Worm (Caenorhabditis elegans): Measurements from ENCODE around the gene F46B6.6.

F46B6.6 gene

DNA sequence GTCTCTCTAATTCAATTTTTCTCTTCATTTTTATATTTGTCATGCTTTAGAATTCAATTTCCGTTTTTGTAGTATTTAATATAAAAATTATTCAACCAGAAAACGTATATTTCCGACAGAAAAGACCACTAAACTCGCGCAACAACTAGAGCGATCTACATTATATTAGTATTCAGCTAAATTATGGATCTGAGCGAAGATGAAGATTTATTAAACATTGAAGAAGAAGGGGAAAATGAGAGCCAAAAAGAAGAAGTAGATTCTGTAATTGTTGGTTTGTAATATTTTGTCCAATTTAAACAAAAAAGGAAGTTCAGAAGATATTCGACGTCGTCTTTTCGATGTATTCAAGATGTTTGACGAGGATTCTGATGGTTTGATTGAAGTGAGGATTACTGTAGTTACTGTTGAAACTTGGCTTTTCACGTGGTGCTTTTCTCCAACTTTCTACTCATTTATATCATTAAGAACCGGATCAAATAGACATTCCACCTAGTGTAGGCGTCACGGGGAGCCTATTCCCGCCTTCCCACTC is 52.7 kb downstream of the F46B6.6 start, which contains the start of gene cal-7 (continued):
- TF ChIP-seq F10B5.3 (tag; optimal IDR thresholded peaks at IDR 0.05): no peak
- no peak for TF ChIP-seq ceh-82 (tag; optimal IDR thresholded peaks at IDR 0.05)
- no peak for TF ChIP-seq fos-1 (tag; optimal IDR thresholded peaks at IDR 0.05)
- no peak for TF ChIP-seq vab-7 (GFP tag; IDR thresholded peaks at IDR 0.05)
- TF ChIP-seq ceh-32 (tag; optimal IDR thresholded peaks at IDR 0.05; ENCODE audit: poor library complexity): no peak
- no peak for TF ChIP-seq Y75B8A.6 (GFP tag; IDR thresholded peaks at IDR 0.05)
- TF ChIP-seq egl-43 (GFP tag; IDR thresholded peaks at IDR 0.05): no peak
- no peak for TF ChIP-seq rbr-2 (tag; optimal IDR thresholded peaks at IDR 0.05)
- TF ChIP-seq unc-39 (tag; optimal IDR thresholded peaks at IDR 0.05): no peak
- peak; percentile 0 for TF ChIP-seq aha-1 (tag)
- TF ChIP-seq lin-15B (tag; optimal IDR thresholded peaks at IDR 0.05): no peak
- TF ChIP-seq daf-16 (GFP tag; optimal IDR thresholded peaks at IDR 0.05): no peak
- TF ChIP-seq daf-16 (tag; optimal IDR thresholded peaks at IDR 0.05): peak; percentile 2
- TF ChIP-seq Y105C5A.15 (GFP tag; IDR thresholded peaks at IDR 0.05): no peak
- no peak for TF ChIP-seq ceh-62 (tag; optimal IDR thresholded peaks at IDR 0.05)
- TF ChIP-seq nhr-10 (tag; optimal IDR thresholded peaks at IDR 0.05): no peak
- TF ChIP-seq ztf-7 (tag; optimal IDR thresholded peaks at IDR 0.05): no peak
- TF ChIP-seq snpc-4 (tag; optimal IDR thresholded peaks at IDR 0.05): no peak
- TF ChIP-seq ceh-44 (GFP tag; IDR thresholded peaks at IDR 0.05): no peak
- no peak for TF ChIP-seq nhr-76 (tag; optimal IDR thresholded peaks at IDR 0.05)
- TF ChIP-seq lin-38 (GFP tag; IDR thresholded peaks at IDR 0.05): 0 out of 2 replicates have a peak, but pooled peaks have one; percentile 20
- peak; percentile 59; the same call in 1 of the 2 replicates for TF ChIP-seq nhr-42 (GFP tag; IDR thresholded peaks at IDR 0.05)
- TF ChIP-seq F37D6.2 (tag; optimal IDR thresholded peaks at IDR 0.05): no peak
- TF ChIP-seq nhr-102 (tag; optimal IDR thresholded peaks at IDR 0.05): peak; percentile 48
- TF ChIP-seq pqm-1 (tag; optimal IDR thresholded peaks at IDR 0.05): no peak
- TF ChIP-seq arid-1 (GFP tag; conservative IDR thresholded peaks at IDR 0.05): no peak
- TF ChIP-seq sdz-12 (GFP tag; optimal IDR thresholded peaks at IDR 0.05): no peak
- TF ChIP-seq hif-1 (tag; optimal IDR thresholded peaks at IDR 0.05): no peak
- peak; percentile 31 for TF ChIP-seq mep-1 (tag; optimal IDR thresholded peaks at IDR 0.05)
- TF ChIP-seq lin-29 (GFP tag; IDR thresholded peaks at IDR 0.05): no peak
- no peak for TF ChIP-seq lim-7 (GFP tag; IDR thresholded peaks at IDR 0.05)
- TF ChIP-seq ama-1 (optimal IDR thresholded peaks at IDR 0.05): no peak
- TF ChIP-seq nhr-237 (tag; optimal IDR thresholded peaks at IDR 0.05): no peak
- TF ChIP-seq tra-1 (GFP tag; IDR thresholded peaks at IDR 0.05): 0 out of 2 replicates have a peak, but pooled peaks have one; percentile 52
- no peak for TF ChIP-seq lin-39 (tag; optimal IDR thresholded peaks at IDR 0.05)
- TF ChIP-seq hlh-30 (tag; optimal IDR thresholded peaks at IDR 0.05; ENCODE audit: insufficient read depth): peak; percentile 3
- TF ChIP-seq pha-4 (GFP tag; IDR thresholded peaks at IDR 0.05): no peak; the same call in 1 of the 2 replicates
- no peak for TF ChIP-seq pha-4 (tag; optimal IDR thresholded peaks at IDR 0.05)
